Fruit fly (Drosophila melanogaster) whole organism, wandering third instar larva: ENCODE results near the gene Cog2.

ENCODE experiments used
- Abd-B ChIP-seq: fragments of >200 bp; optimal IDR thresholded peaks from 2 replicates; lab custom pipeline; 2017; ENCODE audit warnings: missing biosample characterization, missing genetic modification characterization
- CG32264 ChIP-seq: fragments of 200-800 bp; sonication (Bioruptor generic); optimal IDR thresholded peaks from 2 replicates; lab custom pipeline; 2016; ENCODE audit warnings: missing biosample characterization, missing genetic modification characterization
- CG9705 ChIP-seq: fragments of 200-800 bp; sonication (Bioruptor generic); optimal IDR thresholded peaks from 2 replicates; lab custom pipeline; 2018; ENCODE audit warnings: missing biosample characterization, mild to moderate bottlenecking, missing genetic modification characterization
- Dfd ChIP-seq: fragments of >200 bp; optimal IDR thresholded peaks from 2 replicates; lab custom pipeline; 2017; ENCODE audit warnings: missing biosample characterization, missing genetic modification characterization
- GATAd ChIP-seq: sonication (Bioruptor generic); optimal IDR thresholded peaks from 2 replicates; lab custom pipeline; 2016; ENCODE audit warnings: missing biosample characterization, missing genetic modification characterization
- HLH106 ChIP-seq: fragments of 200-800 bp; optimal IDR thresholded peaks from 3 replicates; lab custom pipeline; 2019; ENCODE audit warnings: missing biosample characterization, mild to moderate bottlenecking, missing genetic modification characterization, moderate library complexity
- Hnf4 ChIP-seq: fragments of 200-800 bp; sonication (Bioruptor generic); optimal IDR thresholded peaks from 2 replicates; lab custom pipeline; 2016; ENCODE audit warnings: missing biosample characterization, mild to moderate bottlenecking, missing genetic modification characterization
- Hr78 ChIP-seq: fragments of >200 bp; optimal IDR thresholded peaks from 2 replicates; lab custom pipeline; 2017; ENCODE audit warnings: missing biosample characterization, missing genetic modification characterization
- Hr83 ChIP-seq: fragments of 200-300 bp; sonication (Bioruptor generic); optimal IDR thresholded peaks from 2 replicates; lab custom pipeline; 2016; ENCODE audit warnings: missing biosample characterization, mild to moderate bottlenecking, missing genetic modification characterization, moderate library complexity; ENCODE audit not compliant: poor library complexity, severe bottlenecking
- Jra ChIP-seq: sonication (Bioruptor generic); optimal IDR thresholded peaks from 2 replicates; lab custom pipeline; 2016; ENCODE audit warnings: missing biosample characterization, missing genetic modification characterization
- Mio ChIP-seq: sonication (Bioruptor generic); optimal IDR thresholded peaks from 2 replicates; lab custom pipeline; 2016; ENCODE audit warnings: missing biosample characterization, missing genetic modification characterization
- N ChIP-seq: fragments of >200 bp; optimal IDR thresholded peaks from 2 replicates; lab custom pipeline; 2018; ENCODE audit warnings: missing biosample characterization, missing external identifiers, missing genetic modification characterization
- OdsH ChIP-seq: fragments of 200-800 bp; sonication (Bioruptor generic); optimal IDR thresholded peaks from 2 replicates; lab custom pipeline; 2016; ENCODE audit warnings: missing biosample characterization, mild to moderate bottlenecking, missing genetic modification characterization
- Rel ChIP-seq, 2 experiments: fragments of 200-800 bp; sonication (Bioruptor generic) in 1 of 2; optimal IDR thresholded peaks; 2 replicates in 1 of 2; 3 replicates in 1 of 2; lab custom pipeline; 2016 to 2019; ENCODE audit warnings: mild to moderate bottlenecking in 2 of 2, missing biosample characterization in 2 of 2, missing genetic modification characterization in 2 of 2, moderate library complexity in 1 of 2
- Sp1 ChIP-seq: fragments of 200-800 bp; sonication (Bioruptor generic); optimal IDR thresholded peaks from 3 replicates; lab custom pipeline; 2019; ENCODE audit warnings: missing biosample characterization, mild to moderate bottlenecking, missing genetic modification characterization, moderate library complexity
- Vsx2 ChIP-seq: fragments of 200-300, 225-300 bp; sonication (Bioruptor generic); optimal IDR thresholded peaks from 2 replicates; lab custom pipeline; 2018; ENCODE audit warnings: missing biosample characterization, missing genetic modification characterization; ENCODE audit not compliant: partially characterized antibody
- br ChIP-seq: fragments of 200-800 bp; sonication (Bioruptor generic); optimal IDR thresholded peaks from 2 replicates; lab custom pipeline; 2016; ENCODE audit warnings: missing biosample characterization, missing genetic modification characterization
- brk ChIP-seq: fragments of 200-800 bp; sonication (Bioruptor generic); optimal IDR thresholded peaks from 2 replicates; lab custom pipeline; 2016; ENCODE audit warnings: missing biosample characterization, mild to moderate bottlenecking, missing genetic modification characterization
- dl ChIP-seq, 2 experiments: fragments of 175-275, 200-275 bp in 1 of 2; fragments of 200-275 bp in 1 of 2; sonication (Bioruptor generic); optimal IDR thresholded peaks; lab custom pipeline; 2018; ENCODE audit warnings: mild to moderate bottlenecking in 2 of 2, missing biosample characterization in 2 of 2, missing genetic modification characterization in 2 of 2, moderate library complexity in 2 of 2; ENCODE audit not compliant: partially characterized antibody in 2 of 2, insufficient read depth in 1 of 2
- dmrt93B ChIP-seq: fragments of 200-800 bp; sonication (Bioruptor generic); optimal IDR thresholded peaks from 2 replicates; lab custom pipeline; 2018; ENCODE audit warnings: missing biosample characterization, mild to moderate bottlenecking, missing genetic modification characterization
- dsf ChIP-seq: sonication (Bioruptor generic); optimal IDR thresholded peaks from 2 replicates; lab custom pipeline; 2016; ENCODE audit warnings: missing biosample characterization, missing genetic modification characterization, borderline replicate concordance
- ey ChIP-seq: fragments of 200-800 bp; sonication (Bioruptor generic); optimal IDR thresholded peaks from 2 replicates; lab custom pipeline; 2016; ENCODE audit warnings: missing biosample characterization, missing genetic modification characterization
- foxo ChIP-seq, 2 experiments: fragments of 200-800 bp; sonication (Bioruptor generic); optimal IDR thresholded peaks; 2 replicates in 1 of 2; 3 replicates in 1 of 2; lab custom pipeline; 2016 to 2017; ENCODE audit warnings: missing biosample characterization in 2 of 2, missing genetic modification characterization in 2 of 2
- fru ChIP-seq: fragments of 200-800 bp; sonication (Bioruptor generic); optimal IDR thresholded peaks from 3 replicates; lab custom pipeline; 2016; ENCODE audit warnings: missing biosample characterization, mild to moderate bottlenecking, missing genetic modification characterization
- h ChIP-seq: fragments of 200-800 bp; sonication (Bioruptor generic); optimal IDR thresholded peaks from 3 replicates; lab custom pipeline; 2016; ENCODE audit warnings: missing biosample characterization, mild to moderate bottlenecking, missing genetic modification characterization
- jim ChIP-seq: fragments of 175-275, 200-325 bp; sonication (Bioruptor generic); optimal IDR thresholded peaks from 2 replicates; lab custom pipeline; 2016; ENCODE audit warnings: missing biosample characterization, mild to moderate bottlenecking, missing genetic modification characterization
- lola ChIP-seq: fragments of >200 bp; optimal IDR thresholded peaks from 2 replicates; lab custom pipeline; 2017; ENCODE audit warnings: missing biosample characterization, missing genetic modification characterization
- pan ChIP-seq: fragments of >200 bp; optimal IDR thresholded peaks from 2 replicates; lab custom pipeline; 2017
- psq ChIP-seq: fragments of 200-800 bp; sonication (Bioruptor generic); optimal IDR thresholded peaks from 3 replicates; lab custom pipeline; 2017; ENCODE audit warnings: missing biosample characterization, mild to moderate bottlenecking, missing genetic modification characterization, moderate library complexity
- sage ChIP-seq: fragments of 200-800 bp; sonication (Bioruptor generic); optimal IDR thresholded peaks from 2 replicates; lab custom pipeline; 2016; ENCODE audit warnings: missing biosample characterization, mild to moderate bottlenecking, missing genetic modification characterization
- sv ChIP-seq: fragments of 200-800 bp; sonication (Bioruptor generic); optimal IDR thresholded peaks from 3 replicates; lab custom pipeline; 2016; ENCODE audit warnings: missing biosample characterization, missing genetic modification characterization
- usp ChIP-seq: fragments of >200 bp; optimal IDR thresholded peaks from 2 replicates; lab custom pipeline; 2017; ENCODE audit warnings: missing biosample characterization, missing genetic modification characterization
- woc ChIP-seq: sonication (Bioruptor generic); optimal IDR thresholded peaks from 2 replicates; lab custom pipeline; 2016; ENCODE audit warnings: missing biosample characterization, mild to moderate bottlenecking, missing genetic modification characterization

The Cog2 gene

DNA sequence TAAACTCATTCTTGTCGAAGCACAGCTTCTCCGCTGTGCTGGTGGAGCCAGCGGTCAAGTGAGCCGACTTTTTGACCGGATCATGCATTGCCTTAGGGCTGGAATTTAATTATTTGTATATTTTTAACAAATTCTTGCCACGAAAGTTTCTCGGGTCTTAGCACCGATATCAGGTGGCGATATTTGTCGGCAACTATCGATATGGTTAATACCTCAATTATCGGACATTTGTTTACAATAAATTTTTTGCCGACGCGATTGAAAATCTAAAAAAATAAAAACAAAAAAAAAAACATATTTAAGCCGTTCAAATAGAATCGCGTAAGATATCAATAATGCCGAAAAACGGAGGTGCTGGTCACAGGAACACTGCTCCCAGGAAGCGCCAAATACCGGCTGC, at the start of gene Cog2, which contains the start of gene Trax:
Cog2 (minus strand) TSS at position 168 of the 400 bp plus-strand sequence.
Trax (plus strand) TSS at position 203 of the 400 bp plus-strand sequence.
- no peak for TF ChIP-seq Hnf4
- TF ChIP-seq Hr83 (GFP tag; lab: Kevin White, UChicago): no peak
- no peak for TF ChIP-seq dmrt93B (GFP tag; lab: Kevin White, UChicago)
- TF ChIP-seq woc (GFP tag; lab: Kevin White, UChicago): no peak
- TF ChIP-seq HLH106 (tag; lab: Kevin White, UChicago): no peak
- no peak for TF ChIP-seq dl (GFP tag; optimal IDR thresholded peaks at IDR 0.05; lab: Kevin White, UChicago; ENCODE audit: insufficient read depth in 1 of 2, partially characterized antibody in 2 of 2)
- no peak for TF ChIP-seq Mio (GFP tag; lab: Kevin White, UChicago)
- no peak for TF ChIP-seq fru
- no peak for TF ChIP-seq Hr78 (GFP tag; lab: Kevin White, UChicago)
- no peak for TF ChIP-seq foxo (GFP tag; optimal IDR thresholded peaks at IDR 0.05; lab: Kevin White, UChicago)
- no peak for TF ChIP-seq brk (GFP tag; lab: Kevin White, UChicago)
- no peak for TF ChIP-seq GATAd
- TF ChIP-seq Abd-B (GFP tag; lab: Kevin White, UChicago): no peak
- TF ChIP-seq jim: no peak
- no peak for TF ChIP-seq usp (GFP tag; lab: Kevin White, UChicago)
- no peak for TF ChIP-seq Sp1 (GFP tag; lab: Kevin White, UChicago)
- TF ChIP-seq Dfd: no peak
- no peak for TF ChIP-seq CG32264 (GFP tag; lab: Kevin White, UChicago)
- TF ChIP-seq sv (GFP tag; lab: Kevin White, UChicago): no peak
- TF ChIP-seq sage: no peak

DNA sequence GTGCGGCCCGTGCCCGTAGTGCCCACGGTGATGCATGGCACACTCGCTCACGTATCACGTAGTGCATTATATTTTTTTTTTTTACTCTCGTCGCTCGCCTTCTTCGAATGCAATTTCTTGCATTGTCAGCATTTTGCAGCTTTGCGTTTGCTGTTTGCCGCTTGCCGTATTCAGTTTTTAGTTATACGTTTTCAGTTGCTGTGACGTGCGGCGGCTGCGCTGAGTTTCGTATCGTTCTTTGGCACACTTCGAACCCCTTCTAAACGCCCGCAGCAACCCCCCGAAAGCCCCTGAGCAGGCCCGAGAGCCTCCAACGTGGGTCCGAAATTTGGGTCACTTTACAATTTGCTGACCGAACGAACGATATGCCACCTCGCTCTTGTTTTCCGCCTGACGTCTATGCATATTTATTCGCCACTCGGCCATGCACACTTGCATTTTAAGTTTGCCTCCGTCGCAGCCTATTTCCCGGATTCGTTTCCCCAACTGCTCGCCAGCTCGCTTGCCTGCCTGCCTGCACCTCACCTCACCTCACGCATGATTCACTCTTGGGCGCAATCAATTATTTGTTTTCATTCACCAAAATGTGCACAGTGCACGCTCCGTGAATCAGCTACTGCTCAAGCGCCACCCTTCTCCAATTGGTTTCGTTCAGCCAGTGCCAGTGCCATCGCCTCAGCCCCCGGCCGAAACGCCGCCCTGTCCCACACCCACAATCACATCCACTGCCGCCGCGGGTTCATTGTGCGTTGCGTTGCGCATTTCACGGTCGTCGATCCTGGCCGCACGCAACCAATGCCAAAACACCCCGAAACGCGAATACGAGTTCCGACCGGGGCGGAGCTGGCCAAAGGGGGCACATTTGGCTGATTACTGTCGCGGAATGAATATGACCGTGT, 49.5 kb upstream of the Cog2 start:
- no peak for TF ChIP-seq lola (GFP tag; lab: Kevin White, UChicago)
- peak; percentile 30 for TF ChIP-seq Jra (GFP tag; lab: Kevin White, UChicago)

dm6 chr3R:15409772-15410688, 48.6 kb upstream of the Cog2 start:
- TF ChIP-seq foxo (GFP tag; optimal IDR thresholded peaks at IDR 0.05; lab: Kevin White, UChicago) (peak in 1 of 2 experiments; percentile 40), jim (no peak), HLH106 (tag; lab: Kevin White, UChicago) (peak; percentile 31), psq (GFP tag; lab: Kevin White, UChicago) (peak; percentile 24), CG9705 (GFP tag; lab: Kevin White, UChicago) (no peak)

DNA sequence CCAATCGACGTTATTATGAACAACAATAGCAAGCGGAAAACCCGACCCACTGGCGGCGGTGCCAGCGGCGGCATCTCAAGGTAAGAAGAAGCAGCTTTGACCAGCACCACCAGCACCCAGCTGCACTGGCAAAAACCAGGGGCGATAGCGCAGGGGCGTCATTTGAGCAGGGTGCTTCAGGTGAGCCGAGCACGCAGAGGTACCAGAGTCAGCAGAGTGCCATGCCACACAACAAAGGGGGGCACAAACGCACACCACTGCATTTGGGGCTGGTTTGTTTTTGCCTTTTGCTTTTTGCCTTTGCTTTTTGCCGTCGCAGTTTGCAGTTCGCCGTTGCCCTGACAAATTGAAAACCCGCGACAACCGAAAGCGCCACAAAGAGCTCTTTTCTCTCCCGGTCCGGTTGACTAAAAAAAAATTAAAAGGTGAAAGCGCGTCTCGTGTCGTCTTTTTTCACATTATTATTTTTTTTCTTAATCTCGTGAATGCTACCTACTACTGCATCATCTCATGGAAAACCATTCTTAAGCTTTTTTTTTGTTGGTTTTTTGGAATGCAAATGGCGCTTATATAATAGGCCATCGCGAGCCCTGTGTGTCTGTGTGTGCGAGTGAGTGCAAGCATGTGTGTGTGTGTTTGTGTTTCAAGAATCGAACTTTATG, 47.8 kb upstream of the Cog2 start:
- TF ChIP-seq br (GFP tag; lab: Kevin White, UChicago): no peak
- no peak for TF ChIP-seq dsf (GFP tag; lab: Kevin White, UChicago)
- TF ChIP-seq CG9705 (GFP tag; lab: Kevin White, UChicago): no peak
- TF ChIP-seq dmrt93B (GFP tag; lab: Kevin White, UChicago): no peak
- peak; percentile 34 for TF ChIP-seq h (GFP tag; lab: Kevin White, UChicago)
- TF ChIP-seq foxo (GFP tag; optimal IDR thresholded peaks at IDR 0.05; lab: Kevin White, UChicago): peak in 1 of 2 experiments; percentile 29
- no peak for TF ChIP-seq OdsH (GFP tag; lab: Kevin White, UChicago)
- TF ChIP-seq jim: no peak
- TF ChIP-seq dl (GFP tag; optimal IDR thresholded peaks at IDR 0.05; lab: Kevin White, UChicago; ENCODE audit: insufficient read depth in 1 of 2, partially characterized antibody in 2 of 2): no peak
- TF ChIP-seq Rel (GFP tag; optimal IDR thresholded peaks at IDR 0.05; lab: Kevin White, UChicago): no peak
- no peak for TF ChIP-seq Rel (tag; optimal IDR thresholded peaks at IDR 0.05; lab: Kevin White, UChicago)
- no peak for TF ChIP-seq woc (GFP tag; lab: Kevin White, UChicago)
- TF ChIP-seq Vsx2 (GFP tag; lab: Kevin White, UChicago): no peak
- TF ChIP-seq brk (GFP tag; lab: Kevin White, UChicago): peak; percentile 1
- peak; percentile 27 for TF ChIP-seq fru
- no peak for TF ChIP-seq Hr78 (GFP tag; lab: Kevin White, UChicago)
- TF ChIP-seq HLH106 (tag; lab: Kevin White, UChicago): peak; percentile 1
- TF ChIP-seq Hnf4: no peak
- TF ChIP-seq CG32264 (GFP tag; lab: Kevin White, UChicago): no peak
- TF ChIP-seq N (GFP tag; lab: Kevin White, UChicago): no peak
- no peak for TF ChIP-seq sage
- TF ChIP-seq Hr83 (GFP tag; lab: Kevin White, UChicago): peak; percentile 34
- peak; percentile 10 for TF ChIP-seq Jra (GFP tag; lab: Kevin White, UChicago)
- TF ChIP-seq Abd-B (GFP tag; lab: Kevin White, UChicago): no peak
- no peak for TF ChIP-seq pan (lab: Kevin White, UChicago)
- peak; percentile 16 for TF ChIP-seq ey (GFP tag; lab: Kevin White, UChicago)
